Worm (Caenorhabditis elegans): ENCODE results near the gene miga-1.
"Not testable (repeated sequence)": the region's sequence is repeated elsewhere in the genome, so short reads cannot be mapped to it uniquely, and the experiment has no call there.

Gene miga-1

ce11 chrV:12413651-12414114 is 13.0 kb upstream of the miga-1 start, which contains the start of gene cdr-6:
Gene cdr-6, minus strand, starts transcription at chrV:12413701.
- TF ChIP-seq unc-62 (GFP tag; optimal IDR thresholded peaks at IDR 0.05): no peak

DNA sequence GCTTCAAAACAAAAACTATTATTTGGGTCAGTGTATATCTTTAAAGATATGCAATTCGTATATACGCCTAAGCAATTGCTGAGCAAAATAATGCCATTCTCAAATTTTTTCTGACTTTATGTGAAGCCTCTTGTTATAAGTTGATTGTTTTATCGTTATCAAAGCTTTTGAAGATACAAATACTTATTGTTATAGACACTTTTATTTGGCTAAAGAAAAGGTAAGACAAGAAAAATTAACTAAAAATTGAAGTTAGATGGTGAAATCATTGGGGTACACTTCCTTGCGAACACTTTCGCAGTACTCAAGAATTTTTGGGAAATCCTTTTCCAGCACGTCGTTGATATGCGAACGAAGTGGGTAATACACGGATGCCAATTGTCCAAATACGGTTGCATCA is 11.7 kb upstream of the miga-1 start:
- no peak for TF ChIP-seq unc-62 (GFP tag; optimal IDR thresholded peaks at IDR 0.05)

- no peak for TF ChIP-seq unc-62 (GFP tag; optimal IDR thresholded peaks at IDR 0.05)
These were observed 11.2 kb upstream of the miga-1 start, which contains the start of gene cdr-7 for ce11 chrV:12411909-12412308. Gene cdr-7, minus strand, starts transcription at chrV:12412113.

- TF ChIP-seq unc-62 (GFP tag; optimal IDR thresholded peaks at IDR 0.05): no peak
These were observed 9.8 kb upstream of the miga-1 start, which contains the start of gene hrg-2 for ce11 chrV:12410416-12411001. Gene hrg-2, minus strand, starts transcription at chrV:12410513.

- TF ChIP-seq unc-62 (GFP tag; optimal IDR thresholded peaks at IDR 0.05): no peak
These were observed 8.3 kb upstream of the miga-1 start for ce11 chrV:12408996-12409395.

DNA sequence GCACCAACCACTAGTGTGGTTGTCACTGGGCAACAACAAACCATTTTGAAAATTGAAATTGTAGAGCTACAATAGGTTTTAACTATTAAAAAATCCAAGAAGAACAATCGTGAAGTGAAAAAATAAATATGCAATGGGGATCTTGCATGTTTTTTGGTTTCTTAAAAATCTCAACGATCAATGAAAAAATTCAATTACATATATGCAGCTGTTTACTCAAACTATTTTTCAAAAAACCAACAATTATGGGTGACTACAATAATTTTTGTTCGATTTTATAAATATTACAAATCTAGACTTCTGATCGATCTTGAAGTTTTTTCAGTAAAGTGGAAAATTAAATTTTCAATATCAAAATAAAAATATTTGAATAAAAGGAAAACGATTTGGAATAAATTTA is 7.9 kb upstream of the miga-1 start, which contains the start of gene cdr-4:
cdr-4 (minus strand) TSS at position 101 of the 400 bp plus-strand sequence.
- no peak for TF ChIP-seq unc-62 (GFP tag; optimal IDR thresholded peaks at IDR 0.05)

DNA sequence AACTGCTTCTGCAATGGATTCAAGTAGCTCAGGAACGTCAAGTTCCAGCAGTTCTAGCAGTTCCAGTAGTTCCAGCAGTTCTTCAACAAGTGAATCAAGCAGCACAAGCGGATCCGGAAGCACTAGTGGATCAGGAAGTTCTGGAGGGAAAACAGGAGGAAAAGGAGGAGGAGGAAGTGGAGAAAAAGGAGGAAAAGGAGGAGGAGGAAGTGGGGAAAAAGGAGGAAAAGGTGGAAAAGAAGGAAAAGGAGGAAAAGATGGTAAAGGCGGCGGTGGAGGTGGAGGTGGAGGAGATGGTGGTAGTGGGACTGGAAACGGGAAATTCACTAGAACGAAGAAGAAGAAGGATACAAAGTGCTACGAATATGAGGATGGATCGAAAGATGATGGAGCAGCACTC is 5.9 kb upstream of the miga-1 start:
- TF ChIP-seq unc-62 (GFP tag; optimal IDR thresholded peaks at IDR 0.05): no peak

DNA sequence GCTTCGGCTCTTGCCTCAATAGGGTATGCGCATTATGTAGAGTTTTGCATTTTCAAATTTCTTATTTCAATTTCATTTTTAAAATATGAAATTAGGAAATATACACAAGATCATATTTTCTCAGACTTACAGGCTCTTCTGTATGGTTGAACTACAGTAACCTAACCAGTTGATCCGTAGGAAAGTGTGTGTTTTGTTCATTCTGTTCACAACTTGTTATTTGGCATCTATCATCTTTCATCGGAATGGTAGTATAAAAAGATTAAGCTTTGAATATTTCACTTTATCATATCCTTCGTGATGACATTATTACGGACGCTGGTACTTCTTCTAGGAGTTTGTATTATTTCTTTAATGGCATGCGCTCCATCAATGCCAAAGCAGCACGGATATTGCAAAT is 5.3 kb upstream of the miga-1 start, which contains the start of gene K01D12.10:
K01D12.10 (plus strand) TSS at position 301 of the 400 bp plus-strand sequence.
- no peak for TF ChIP-seq unc-62 (GFP tag; optimal IDR thresholded peaks at IDR 0.05)

ce11 chrV:12404544-12404943 is 3.9 kb upstream of the miga-1 start, which contains the start of gene K01D12.9:
Gene K01D12.9, minus strand, starts transcription at chrV:12404644.
- TF ChIP-seq unc-62 (GFP tag; optimal IDR thresholded peaks at IDR 0.05): no peak

ce11 chrV:12402355-12402754 is 1.7 kb upstream of the miga-1 start, which contains the start of gene K01D12.8:
Gene K01D12.8, plus strand, starts transcription at chrV:12402655.
- TF ChIP-seq unc-62 (GFP tag; optimal IDR thresholded peaks at IDR 0.05): no peak

ce11 chrV:12401383-12401782 is 724 bp upstream of the miga-1 start, which contains the start of gene K01D12.7:
Gene K01D12.7, minus strand, starts transcription at chrV:12401483.
- no peak for TF ChIP-seq unc-62 (GFP tag; optimal IDR thresholded peaks at IDR 0.05)

DNA sequence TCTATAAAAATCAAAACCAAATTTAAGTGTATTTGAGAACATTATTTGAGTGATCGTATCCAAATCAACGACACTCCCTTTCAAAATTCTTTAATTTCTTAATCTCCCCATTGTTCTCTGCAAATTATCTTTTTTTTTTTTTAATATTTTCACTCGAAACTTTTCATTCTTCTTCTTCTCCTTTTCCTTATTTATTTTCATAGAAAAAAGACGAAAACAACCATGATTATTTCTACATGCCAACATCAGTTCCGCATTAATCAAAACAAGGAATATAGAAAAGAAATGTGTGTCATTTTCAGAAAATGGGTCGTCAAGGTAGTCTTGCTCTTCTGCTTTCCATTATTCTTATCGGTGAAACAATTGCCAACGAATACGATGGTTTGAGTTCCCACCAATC is 3.1 kb downstream of the miga-1 start, which contains the start of gene K01D12.5:
K01D12.5 (plus strand) TSS at position 301 of the 400 bp plus-strand sequence.
- no peak for TF ChIP-seq unc-62 (GFP tag; optimal IDR thresholded peaks at IDR 0.05)

DNA sequence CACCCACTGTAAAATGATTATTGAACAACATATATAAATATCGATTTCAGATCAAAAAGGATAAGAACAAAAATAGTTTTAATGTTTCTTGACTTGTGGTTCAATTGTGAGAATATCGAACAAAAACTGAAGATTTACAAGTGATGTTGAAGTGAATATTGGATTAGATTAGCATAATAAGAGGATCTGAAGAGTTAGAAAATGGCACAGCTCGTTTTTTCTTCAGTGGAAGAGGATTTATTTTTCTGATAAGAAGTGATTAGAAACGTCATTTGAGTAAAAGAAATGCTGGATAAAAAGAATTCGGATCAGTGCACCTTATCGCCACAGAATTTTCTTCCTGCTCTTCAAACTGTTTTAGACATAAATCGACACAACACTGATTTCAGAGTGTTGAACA is 5.0 kb downstream of the miga-1 start, which contains the start of gene twk-14:
twk-14 (minus strand) TSS at position 8 of the 400 bp plus-strand sequence.
- TF ChIP-seq unc-62 (GFP tag; optimal IDR thresholded peaks at IDR 0.05): no peak

DNA sequence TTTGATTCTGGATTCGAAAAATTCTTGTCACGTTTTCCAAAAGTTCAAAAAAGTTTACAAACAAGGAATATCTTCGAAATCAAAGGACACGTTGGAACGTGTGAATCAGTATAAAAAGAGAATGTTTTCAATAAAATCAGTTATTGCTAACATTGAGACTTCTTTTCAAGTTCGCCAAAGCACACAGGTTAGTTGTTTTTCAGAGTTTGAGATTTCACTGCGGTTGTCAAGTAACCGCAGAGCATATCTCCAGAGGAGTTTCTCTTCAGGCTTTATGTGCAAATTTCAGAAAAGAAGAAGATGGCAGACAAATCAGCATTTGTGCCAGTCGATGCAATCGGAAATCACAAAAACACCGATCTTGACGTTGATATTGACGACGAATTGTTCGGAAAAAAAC is 14.5 kb downstream of the miga-1 start, which contains the start of gene K01D12.15:
K01D12.15 (plus strand) TSS at position 301 of the 400 bp plus-strand sequence.
- no peak for TF ChIP-seq unc-62 (GFP tag; optimal IDR thresholded peaks at IDR 0.05)

- no peak for TF ChIP-seq unc-62 (GFP tag; optimal IDR thresholded peaks at IDR 0.05)
These were observed 23.4 kb downstream of the miga-1 start, which contains the start of gene K01D12.1 for ce11 chrV:12377256-12377655. Gene K01D12.1, plus strand, starts transcription at chrV:12377556.

DNA sequence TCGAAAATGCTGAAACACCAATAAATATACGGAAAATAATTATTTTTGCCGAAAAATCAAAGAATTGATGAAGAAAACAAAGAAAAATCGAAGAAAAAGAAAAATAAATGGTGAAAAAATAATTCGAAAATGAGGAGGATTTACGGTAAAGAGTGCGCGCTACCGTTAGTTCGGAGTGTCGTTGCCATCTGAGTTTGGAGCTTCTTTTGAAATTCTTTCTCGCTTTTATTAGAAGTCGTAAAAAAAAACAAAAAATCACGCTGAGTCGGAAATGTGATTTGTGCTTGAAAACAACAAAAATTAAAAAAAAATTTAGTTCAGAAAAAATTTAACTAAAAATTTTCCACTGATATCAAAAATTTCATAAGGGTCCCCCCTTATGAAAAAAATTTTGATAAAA is 26.4 kb downstream of the miga-1 start, which contains the start of gene F23H12.10:
F23H12.10 (minus strand) TSS at position 12 of the 400 bp plus-strand sequence.
- not testable (repeated sequence) for TF ChIP-seq unc-62 (GFP tag; optimal IDR thresholded peaks at IDR 0.05)

ce11 chrV:12371386-12371785 is 29.3 kb downstream of the miga-1 start, which contains the start of gene F23H12.7:
Gene F23H12.7, plus strand, starts transcription at chrV:12371686.
- no peak for TF ChIP-seq unc-62 (GFP tag; optimal IDR thresholded peaks at IDR 0.05)
